Fruit fly (Drosophila melanogaster) whole organism: ENCODE measurements around the gene CG31954.

Experiments used
- CG8478 ChIP-seq: fragments of >200 bp; optimal IDR thresholded peaks from 2 replicates; lab custom pipeline; 2018; ENCODE audit warnings: inconsistent platforms
- Dll ChIP-seq: fragments of >200 bp; optimal IDR thresholded peaks from 2 replicates; lab custom pipeline; 2017
- EcR ChIP-seq, 2 experiments: fragments of >200 bp; optimal IDR thresholded peaks; 2 replicates each; lab custom pipeline; 2017; ENCODE audit warnings: missing biosample characterization in 2 of 2, missing genetic modification characterization in 2 of 2, missing genetic modification reagents in 2 of 2
- pan ChIP-seq: fragments of >200 bp; optimal IDR thresholded peaks from 2 replicates; lab custom pipeline; 2017
- psq ChIP-seq: fragments of >200 bp; optimal IDR thresholded peaks from 2 replicates; lab custom pipeline; 2017
- usp ChIP-seq: fragments of >200 bp; optimal IDR thresholded peaks from 2 replicates; lab custom pipeline; 2017; ENCODE audit warnings: missing biosample characterization, missing genetic modification characterization, mixed read lengths

Gene CG31954

dm6 chr2L:3519551-3519950, 9.6 kb upstream of the CG31954 start, which contains the start of the genes CG3213 and CG8851:
TSS of gene CG3213 (minus strand) at chr2L:3519651.
TSS of gene CG8851 (plus strand) at chr2L:3519677.
- TF ChIP-seq pan (lab: Kevin White, UChicago) (no peak), psq (no peak), usp (GFP tag; lab: Kevin White, UChicago) (no peak), EcR (GFP tag; optimal IDR thresholded peaks at IDR 0.05; lab: Kevin White, UChicago) (no peak), Dll (lab: Kevin White, UChicago) (no peak), CG8478 (lab: Kevin White, UChicago) (no peak)

DNA sequence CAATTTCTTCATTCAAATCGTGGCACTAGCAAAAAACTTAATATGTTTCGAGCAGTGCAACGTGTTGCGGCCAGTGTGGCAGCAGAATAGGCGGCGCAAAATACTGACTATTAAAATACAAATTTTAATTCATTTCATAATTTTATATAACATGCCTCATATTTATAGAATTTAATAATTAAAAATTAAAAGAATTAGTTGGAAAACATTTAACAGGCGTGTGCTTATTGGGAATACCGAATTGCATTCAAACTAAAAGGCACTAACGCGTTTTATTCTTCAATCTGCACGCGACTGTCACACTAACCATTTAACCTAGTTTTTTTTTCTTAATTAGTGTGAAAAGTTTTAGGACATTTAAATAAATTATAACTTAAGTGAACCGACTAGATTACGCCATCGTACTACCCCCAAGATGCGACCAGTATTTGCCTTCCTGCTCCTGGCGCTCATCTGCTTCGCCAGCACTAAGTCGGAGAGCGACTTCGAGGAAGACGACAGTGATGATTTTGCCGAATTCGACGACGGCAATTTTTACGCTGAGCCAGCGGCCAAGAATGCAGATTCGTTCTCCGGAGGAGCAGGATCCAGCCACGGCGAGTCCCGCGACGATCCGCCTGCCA, 4.8 kb upstream of the CG31954 start, which contains the start of the genes LeuRS and CG17593:
LeuRS (minus strand) TSS at position 88 of the 623 bp plus-strand sequence.
CG17593 (plus strand) TSS at position 304 of the 623 bp plus-strand sequence.
- no peak for TF ChIP-seq usp (GFP tag; lab: Kevin White, UChicago)
- no peak for TF ChIP-seq EcR (GFP tag; optimal IDR thresholded peaks at IDR 0.05; lab: Kevin White, UChicago)
- TF ChIP-seq psq: no peak
- TF ChIP-seq pan (lab: Kevin White, UChicago): no peak
- no peak for TF ChIP-seq Dll (lab: Kevin White, UChicago)
- no peak for TF ChIP-seq CG8478 (lab: Kevin White, UChicago)

dm6 chr2L:3507209-3508164, 2.4 kb downstream of the CG31954 start, which contains the start of gene tim:
TSS of gene tim (minus strand) at chr2L:3508119.
- TF ChIP-seq CG8478 (lab: Kevin White, UChicago) (no peak), usp (GFP tag; lab: Kevin White, UChicago) (no peak), EcR (GFP tag; optimal IDR thresholded peaks at IDR 0.05; lab: Kevin White, UChicago) (no peak), psq (no peak), Dll (lab: Kevin White, UChicago) (no peak)

- TF ChIP-seq psq: no peak
- TF ChIP-seq usp (GFP tag; lab: Kevin White, UChicago): no peak
- TF ChIP-seq EcR (GFP tag; optimal IDR thresholded peaks at IDR 0.05; lab: Kevin White, UChicago): no peak
- TF ChIP-seq Dll (lab: Kevin White, UChicago): no peak
- TF ChIP-seq pan (lab: Kevin White, UChicago): no peak
- TF ChIP-seq CG8478 (lab: Kevin White, UChicago): no peak
Observed at dm6 chr2L:3506806-3507205, 3.1 kb downstream of the CG31954 start.

- no peak for TF ChIP-seq usp (GFP tag; lab: Kevin White, UChicago)
- TF ChIP-seq pan (lab: Kevin White, UChicago): no peak
- no peak for TF ChIP-seq CG8478 (lab: Kevin White, UChicago)
- TF ChIP-seq EcR (GFP tag; optimal IDR thresholded peaks at IDR 0.05; lab: Kevin White, UChicago): no peak
- TF ChIP-seq Dll (lab: Kevin White, UChicago): no peak
- no peak for TF ChIP-seq psq
Observed at dm6 chr2L:3506322-3506721, 3.6 kb downstream of the CG31954 start.

- TF ChIP-seq CG8478 (lab: Kevin White, UChicago) (no peak), pan (lab: Kevin White, UChicago) (no peak), EcR (GFP tag; optimal IDR thresholded peaks at IDR 0.05; lab: Kevin White, UChicago) (no peak), usp (GFP tag; lab: Kevin White, UChicago) (no peak), psq (no peak)
Observed at dm6 chr2L:3504851-3505250, 5.1 kb downstream of the CG31954 start.

dm6 chr2L:3495465-3495864, 14.4 kb downstream of the CG31954 start:
- TF ChIP-seq EcR (GFP tag; optimal IDR thresholded peaks at IDR 0.05; lab: Kevin White, UChicago) (no peak), psq (no peak), Dll (lab: Kevin White, UChicago) (no peak), CG8478 (lab: Kevin White, UChicago) (no peak), usp (GFP tag; lab: Kevin White, UChicago) (no peak)

DNA sequence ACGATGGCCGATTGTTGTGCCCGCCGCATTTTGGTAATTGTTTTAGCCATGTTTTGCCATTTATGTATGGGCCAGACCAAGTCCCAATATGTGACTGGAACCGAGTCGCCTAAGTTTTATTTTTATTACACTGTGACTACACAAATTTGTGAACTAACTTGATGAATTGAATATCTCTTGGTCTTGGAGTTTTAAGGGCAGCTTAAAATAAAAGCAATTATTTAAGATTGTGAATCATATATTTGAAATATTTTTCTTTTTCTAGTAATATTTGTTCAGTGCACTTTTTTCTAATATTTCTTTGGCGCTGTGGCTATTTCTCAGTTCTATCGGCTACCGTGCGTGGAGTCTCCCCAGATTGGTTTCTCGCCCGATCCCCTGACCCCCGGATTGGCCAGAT, 16.4 kb downstream of the CG31954 start:
- TF ChIP-seq psq: no peak
- TF ChIP-seq EcR (GFP tag; optimal IDR thresholded peaks at IDR 0.05; lab: Kevin White, UChicago): no peak
- no peak for TF ChIP-seq CG8478 (lab: Kevin White, UChicago)
- no peak for TF ChIP-seq Dll (lab: Kevin White, UChicago)
- TF ChIP-seq pan (lab: Kevin White, UChicago): no peak
- TF ChIP-seq usp (GFP tag; lab: Kevin White, UChicago): no peak

- no peak for TF ChIP-seq usp (GFP tag; lab: Kevin White, UChicago)
- no peak for TF ChIP-seq psq
- no peak for TF ChIP-seq pan (lab: Kevin White, UChicago)
- no peak for TF ChIP-seq CG8478 (lab: Kevin White, UChicago)
- TF ChIP-seq EcR (GFP tag; optimal IDR thresholded peaks at IDR 0.05; lab: Kevin White, UChicago): no peak
- no peak for TF ChIP-seq Dll (lab: Kevin White, UChicago)
Observed at dm6 chr2L:3490971-3491370, 18.9 kb downstream of the CG31954 start, which contains the start of gene CG15414. TSS of gene CG15414 (minus strand) at chr2L:3491071.

DNA sequence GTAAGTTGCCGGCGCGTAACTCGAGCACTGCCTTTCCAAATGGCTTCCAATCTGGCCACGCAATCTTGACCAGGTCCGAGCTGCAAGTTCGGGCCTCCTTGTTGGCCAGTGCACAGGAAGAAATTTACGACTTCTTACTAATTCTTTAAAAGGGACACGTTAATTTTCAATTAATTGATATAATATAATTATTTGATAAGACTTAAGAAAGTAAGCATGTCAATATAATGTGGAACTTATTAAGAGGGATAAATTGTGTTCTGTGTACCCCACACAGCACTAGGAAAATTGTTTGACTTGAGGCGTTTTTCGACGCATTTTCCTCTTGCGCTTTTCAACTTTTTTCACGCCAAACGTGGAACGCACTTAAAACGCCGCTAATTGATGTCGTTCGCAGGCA, 24.4 kb downstream of the CG31954 start:
- TF ChIP-seq Dll (lab: Kevin White, UChicago): no peak
- TF ChIP-seq psq: no peak
- TF ChIP-seq pan (lab: Kevin White, UChicago): no peak
- TF ChIP-seq CG8478 (lab: Kevin White, UChicago): no peak
- no peak for TF ChIP-seq EcR (GFP tag; optimal IDR thresholded peaks at IDR 0.05; lab: Kevin White, UChicago)
- no peak for TF ChIP-seq usp (GFP tag; lab: Kevin White, UChicago)

dm6 chr2L:3484759-3485158, 25.1 kb downstream of the CG31954 start:
- TF ChIP-seq Dll (lab: Kevin White, UChicago) (no peak), CG8478 (lab: Kevin White, UChicago) (no peak), usp (GFP tag; lab: Kevin White, UChicago) (no peak), pan (lab: Kevin White, UChicago) (no peak), EcR (GFP tag; optimal IDR thresholded peaks at IDR 0.05; lab: Kevin White, UChicago) (no peak)
